Worm (Caenorhabditis elegans): Measurements from ENCODE around the gene col-166.

Gene col-166

DNA sequence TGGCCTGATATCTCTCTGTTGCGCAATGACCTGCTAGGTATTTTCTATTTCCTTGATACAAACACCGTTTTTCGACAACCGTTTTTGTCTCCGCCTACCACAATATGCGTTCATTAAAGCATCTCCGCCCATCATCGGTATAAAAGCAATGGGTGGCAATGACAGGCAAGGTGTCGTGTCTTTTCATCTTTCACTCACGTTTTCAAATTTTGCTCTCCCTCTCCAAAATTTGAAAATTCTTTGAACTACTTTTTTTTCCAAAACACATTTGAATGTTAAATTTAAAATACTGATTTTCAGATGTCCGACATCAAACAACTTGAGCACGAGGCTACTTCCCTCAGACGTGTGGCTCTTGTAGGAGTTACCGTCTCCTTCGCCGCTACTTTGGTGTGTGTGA, 49.0 kb downstream of the col-166 start, which contains the start of gene col-169:
Gene col-169, plus strand, starts transcription at position 301 of the 400 bp plus-strand sequence.
- TF ChIP-seq zag-1 (tag; optimal IDR thresholded peaks at IDR 0.05) (no peak), aha-1 (tag) (peak; percentile 84)

- peak; percentile 96 for TF ChIP-seq set-16 (GFP tag; IDR thresholded peaks at IDR 0.05)
Measured at ce11 chrX:6329542-6330029, 49.8 kb downstream of the col-166 start.
